Fruit fly (Drosophila melanogaster) whole organism, embryonic: ENCODE data around the gene CG14054.

Experiments
- Ada2b ChIP-seq: fragments of 200-800 bp; sonication (Bioruptor generic); IDR thresholded peaks from 2 replicates; pipeline ENCODE4 v1.3.6; 2022; ENCODE audit warnings: missing biosample characterization, missing genetic modification characterization
- BEAF-32 ChIP-seq: fragments of 200-800 bp; sonication (Bioruptor generic); optimal IDR thresholded peaks from 3 replicates; lab custom pipeline; 2017; ENCODE audit warnings: missing biosample characterization, missing genetic modification characterization, mild to moderate bottlenecking, moderate library complexity, missing genetic modification reagents
- Blimp-1 ChIP-seq: fragments of 200-800 bp; sonication (Bioruptor generic); optimal IDR thresholded peaks from 3 replicates; lab custom pipeline; 2018; ENCODE audit warnings: missing biosample characterization, missing genetic modification characterization, mild to moderate bottlenecking, moderate library complexity, missing genetic modification reagents
- Bteb2 ChIP-seq: fragments of 200-800 bp; sonication (Bioruptor generic); optimal IDR thresholded peaks from 2 replicates; lab custom pipeline; 2016; ENCODE audit warnings: missing biosample characterization, missing genetic modification characterization
- CG10209 ChIP-seq: fragments of 200-800 bp; sonication (Bioruptor generic); optimal IDR thresholded peaks from 3 replicates; lab custom pipeline; 2017; ENCODE audit warnings: missing biosample characterization, mild to moderate bottlenecking, missing genetic modification characterization, missing genetic modification reagents
- CG1024 ChIP-seq: fragments of 200-800 bp; sonication (Bioruptor generic); IDR thresholded peaks from 2 replicates; pipeline ENCODE4 v1.3.6; 2022; ENCODE audit warnings: missing biosample characterization, missing genetic modification characterization
- CG11456 ChIP-seq: fragments of 200-800 bp; sonication (Bioruptor generic); IDR thresholded peaks from 3 replicates; pipeline ENCODE4 v1.3.6; 2022; ENCODE audit warnings: missing biosample characterization, missing genetic modification characterization
- CG12942 ChIP-seq: fragments of 200-800 bp; sonication (Bioruptor generic); optimal IDR thresholded peaks from 3 replicates; lab custom pipeline; 2016; ENCODE audit warnings: missing biosample characterization, missing genetic modification characterization
- CG13775 ChIP-seq: fragments of 200-800 bp; sonication (Bioruptor generic); optimal IDR thresholded peaks from 3 replicates; lab custom pipeline; 2017; ENCODE audit warnings: missing biosample characterization, mild to moderate bottlenecking, missing genetic modification characterization
- CG15011 ChIP-seq: fragments of 200-800 bp; sonication (Bioruptor generic); optimal IDR thresholded peaks from 3 replicates; lab custom pipeline; 2018; ENCODE audit warnings: missing biosample characterization, mild to moderate bottlenecking, missing genetic modification characterization
- CG15514 ChIP-seq: fragments of 200-800 bp; sonication (Bioruptor generic); optimal IDR thresholded peaks from 3 replicates; lab custom pipeline; 2017; ENCODE audit warnings: missing biosample characterization, missing genetic modification characterization, mild to moderate bottlenecking, moderate library complexity, missing genetic modification reagents
- CG17361 ChIP-seq: fragments of 200-800 bp; sonication (Bioruptor generic); IDR thresholded peaks from 3 replicates; pipeline ENCODE4 v1.3.6; 2022; ENCODE audit warnings: missing biosample characterization, missing genetic modification characterization
- CG1792 ChIP-seq: fragments of 200-800 bp; sonication (Bioruptor generic); optimal IDR thresholded peaks from 2 replicates; lab custom pipeline; 2016; ENCODE audit warnings: missing biosample characterization, missing genetic modification characterization
- CG2120 ChIP-seq: fragments of 200-800 bp; sonication (Bioruptor generic); optimal IDR thresholded peaks from 3 replicates; lab custom pipeline; 2016; ENCODE audit warnings: missing biosample characterization, missing genetic modification characterization
- CG2202 ChIP-seq: fragments of 200-800 bp; sonication (Bioruptor generic); optimal IDR thresholded peaks from 2 replicates; lab custom pipeline; 2018; ENCODE audit warnings: missing biosample characterization, mild to moderate bottlenecking, missing genetic modification characterization
- CG32532 ChIP-seq: fragments of 200-800 bp; sonication (Bioruptor generic); IDR thresholded peaks from 2 replicates; pipeline ENCODE4 v1.3.6; 2022; ENCODE audit warnings: missing biosample characterization, missing genetic modification characterization
- CG42726 ChIP-seq: fragments of 200-800 bp; sonication (Bioruptor generic); IDR thresholded peaks from 2 replicates; pipeline ENCODE4 v1.3.6; 2022; ENCODE audit warnings: missing biosample characterization, missing genetic modification characterization; ENCODE audit not compliant: partially characterized antibody
- CG4424 ChIP-seq: fragments of 200-800 bp; sonication (Bioruptor generic); optimal IDR thresholded peaks from 3 replicates; lab custom pipeline; 2016; ENCODE audit warnings: missing biosample characterization, missing genetic modification characterization
- CG4617 ChIP-seq: fragments of 200-800 bp; sonication (Bioruptor generic); optimal IDR thresholded peaks from 3 replicates; lab custom pipeline; 2016; ENCODE audit warnings: missing biosample characterization, missing genetic modification characterization, borderline replicate concordance
- CG8089 ChIP-seq: fragments of 200-800 bp; sonication (Bioruptor generic); optimal IDR thresholded peaks from 3 replicates; lab custom pipeline; 2016; ENCODE audit warnings: missing biosample characterization, missing genetic modification characterization
- CG9876 ChIP-seq: fragments of 200-800 bp; sonication (Bioruptor generic); optimal IDR thresholded peaks from 2 replicates; lab custom pipeline; 2016; ENCODE audit warnings: missing biosample characterization, missing genetic modification characterization
- Drgx ChIP-seq: fragments of 200-800 bp; sonication (Bioruptor generic); IDR thresholded peaks from 2 replicates; pipeline ENCODE4 v1.3.6; 2022; ENCODE audit warnings: missing biosample characterization, missing genetic modification characterization
- ERR ChIP-seq: fragments of 200-800 bp; sonication (Bioruptor generic); optimal IDR thresholded peaks from 2 replicates; lab custom pipeline; 2016; ENCODE audit warnings: missing biosample characterization, missing genetic modification characterization
- Ets65A ChIP-seq: fragments of 200-800 bp; sonication (Bioruptor generic); peaks from one replicate; lab custom pipeline; 2016; ENCODE audit warnings: missing biosample characterization, missing genetic modification characterization
- Gsc ChIP-seq: fragments of 200-800 bp; sonication (Bioruptor generic); IDR thresholded peaks from 2 replicates; pipeline ENCODE4 v1.3.6; 2022; ENCODE audit warnings: missing biosample characterization, missing genetic modification characterization
- HLH3B ChIP-seq: fragments of 200-800 bp; sonication (Bioruptor generic); IDR thresholded peaks from 2 replicates; pipeline ENCODE4 v1.3.6; 2022; ENCODE audit warnings: missing biosample characterization, missing genetic modification characterization
- Oaz ChIP-seq: fragments of 200-800 bp; sonication (Bioruptor generic); IDR thresholded peaks from 2 replicates; pipeline ENCODE4 v1.3.6; 2022; ENCODE audit warnings: missing biosample characterization, missing genetic modification characterization
- Oli ChIP-seq: fragments of 200-800 bp; sonication (Bioruptor generic); optimal IDR thresholded peaks from 2 replicates; lab custom pipeline; 2018; ENCODE audit warnings: missing biosample characterization, mild to moderate bottlenecking, missing genetic modification characterization, moderate library complexity
- Side ChIP-seq: fragments of 200-800 bp; sonication (Bioruptor generic); optimal IDR thresholded peaks from 2 replicates; lab custom pipeline; 2016; ENCODE audit warnings: missing biosample characterization, missing genetic modification characterization
- Sox100B ChIP-seq: fragments of 200-800 bp; sonication (Bioruptor generic); optimal IDR thresholded peaks from 3 replicates; lab custom pipeline; 2018; ENCODE audit warnings: missing biosample characterization, mild to moderate bottlenecking, missing genetic modification characterization
- Sry-β ChIP-seq: fragments of 200-800 bp; sonication (Bioruptor generic); optimal IDR thresholded peaks from 2 replicates; lab custom pipeline; 2018; ENCODE audit warnings: missing biosample characterization, mild to moderate bottlenecking, missing genetic modification characterization, moderate library complexity
- YL-1 ChIP-seq: fragments of 200-800 bp; sonication (Bioruptor generic); optimal IDR thresholded peaks from 3 replicates; lab custom pipeline; 2017; ENCODE audit warnings: missing biosample characterization, mild to moderate bottlenecking, missing genetic modification characterization
- ara ChIP-seq: fragments of 200-800 bp; sonication (Bioruptor generic); IDR thresholded peaks from 2 replicates; pipeline ENCODE4 v1.3.6; 2022; ENCODE audit warnings: missing biosample characterization, missing genetic modification characterization
- cwo ChIP-seq: fragments of 200-800 bp; sonication (Bioruptor generic); optimal IDR thresholded peaks from 3 replicates; lab custom pipeline; 2017; ENCODE audit warnings: missing biosample characterization, missing genetic modification characterization, mild to moderate bottlenecking, moderate library complexity, missing genetic modification reagents
- fd102C ChIP-seq: fragments of 200-800 bp; sonication (Bioruptor generic); optimal IDR thresholded peaks from 2 replicates; lab custom pipeline; 2018; ENCODE audit warnings: missing biosample characterization, mild to moderate bottlenecking, missing genetic modification characterization, moderate library complexity
- fd96Cb ChIP-seq: fragments of 200-800 bp; sonication (Bioruptor generic); optimal IDR thresholded peaks from 2 replicates; lab custom pipeline; 2018; ENCODE audit warnings: missing biosample characterization, mild to moderate bottlenecking, missing genetic modification characterization, moderate library complexity
- fru ChIP-seq: fragments of >200 bp; optimal IDR thresholded peaks from 2 replicates; lab custom pipeline; 2017
- maf-S ChIP-seq: fragments of 200-800 bp; sonication (Bioruptor generic); optimal IDR thresholded peaks from 2 replicates; lab custom pipeline; 2016; ENCODE audit warnings: missing biosample characterization, missing genetic modification characterization
- nmo ChIP-seq: fragments of 200-800 bp; sonication (Bioruptor generic); optimal IDR thresholded peaks from 2 replicates; lab custom pipeline; 2018; ENCODE audit warnings: missing biosample characterization, mild to moderate bottlenecking, missing genetic modification characterization, moderate library complexity
- odd ChIP-seq: fragments of 200-800 bp; sonication (Bioruptor generic); optimal IDR thresholded peaks from 2 replicates; lab custom pipeline; 2017; ENCODE audit warnings: missing biosample characterization, mild to moderate bottlenecking, missing genetic modification characterization
- otp ChIP-seq: fragments of 200-800 bp; sonication (Bioruptor generic); IDR thresholded peaks from 3 replicates; pipeline ENCODE4, ENCODE4 v1.3.6; 2022; ENCODE audit warnings: missing biosample characterization, missing genetic modification characterization
- pb ChIP-seq: fragments of 200-800 bp; sonication (Bioruptor generic); optimal IDR thresholded peaks from 3 replicates; lab custom pipeline; 2016; ENCODE audit warnings: missing biosample characterization, missing genetic modification characterization
- pnt ChIP-seq: fragments of 200-800 bp; sonication (Bioruptor generic); optimal IDR thresholded peaks from 3 replicates; lab custom pipeline; 2016; ENCODE audit warnings: missing biosample characterization, missing genetic modification characterization
- pros ChIP-seq: fragments of 200-800 bp; sonication (Bioruptor generic); optimal IDR thresholded peaks from 3 replicates; lab custom pipeline; 2019; ENCODE audit warnings: missing biosample characterization, mild to moderate bottlenecking, missing genetic modification characterization, moderate library complexity
- psq ChIP-seq: fragments of 200-800 bp; sonication (Bioruptor generic); optimal IDR thresholded peaks from 2 replicates; lab custom pipeline; 2017; ENCODE audit warnings: missing biosample characterization, missing genetic modification characterization
- row ChIP-seq: fragments of 200-800 bp; sonication (Bioruptor generic); IDR thresholded peaks from 3 replicates; pipeline ENCODE4 v1.3.6; 2022; ENCODE audit warnings: missing biosample characterization, missing genetic modification characterization
- sc ChIP-seq, 3 experiments: fragments of >200 bp in 2 of 3; fragments of 200-800 bp in 1 of 3; sonication (Bioruptor generic) in 1 of 3; optimal IDR thresholded peaks; 2 replicates in 2 of 3; 3 replicates in 1 of 3; lab custom pipeline; 2017; ENCODE audit warnings: mild to moderate bottlenecking in 1 of 3, missing biosample characterization in 1 of 3, missing genetic modification characterization in 1 of 3, missing genetic modification reagents in 1 of 3
- sim ChIP-seq: fragments of 200-800 bp; sonication (Bioruptor generic); IDR thresholded peaks from 2 replicates; pipeline ENCODE4 v1.3.6; 2022; ENCODE audit warnings: missing biosample characterization, missing genetic modification characterization
- tio ChIP-seq: fragments of 200-800 bp; sonication (Bioruptor generic); optimal IDR thresholded peaks from 2 replicates; lab custom pipeline; 2017; ENCODE audit warnings: missing biosample characterization, missing genetic modification characterization, inconsistent platforms
- toy ChIP-seq: fragments of 200-800 bp; sonication (Bioruptor generic); IDR thresholded peaks from 2 replicates; pipeline ENCODE4 v1.3.6; 2022; ENCODE audit warnings: missing biosample characterization, missing genetic modification characterization
- unpg ChIP-seq: fragments of 200-800 bp; sonication (Bioruptor generic); optimal IDR thresholded peaks from 3 replicates; lab custom pipeline; 2018; ENCODE audit warnings: missing biosample characterization, mild to moderate bottlenecking, missing genetic modification characterization, moderate library complexity

The CG14054 gene

dm6 chrX:2070708-2071063 lies 4.5 kb upstream of the CG14054 start (continued):
- peak; percentile 30 for TF ChIP-seq fd96Cb (tag; lab: Kevin White, UChicago)
- no peak for TF ChIP-seq YL-1
- TF ChIP-seq pb = peak; percentile 60
- peak; percentile 76 for TF ChIP-seq Ada2b (GFP tag; lab: Robert Waterston, UW)
- peak; percentile 56 for TF ChIP-seq pnt
- TF ChIP-seq otp = 0 out of 3 replicates have a peak, but pooled peaks have one; percentile 52
- peak; percentile 55; the same call in 2 of the 3 replicates for TF ChIP-seq CG17361 (GFP tag; lab: Robert Waterston, UW)
- peak; percentile 39; the same call in 1 of the 2 replicates for TF ChIP-seq CG1024 (GFP tag; lab: Robert Waterston, UW)
- peak; percentile 54 for TF ChIP-seq maf-S (GFP tag; lab: Kevin White, UChicago)
- TF ChIP-seq Drgx (GFP tag; lab: Robert Waterston, UW) = peak; percentile 80
- peak; percentile 40 for TF ChIP-seq Blimp-1 (GFP tag; lab: Kevin White, UChicago)
- peak; percentile 79 for TF ChIP-seq CG32532 (GFP tag; lab: Robert Waterston, UW)
- TF ChIP-seq pros (GFP tag; lab: Kevin White, UChicago) = no peak
- peak; percentile 43 for TF ChIP-seq CG10209 (GFP tag; lab: Kevin White, UChicago)
- TF ChIP-seq odd = no peak
- TF ChIP-seq Oaz (GFP tag; lab: Robert Waterston, UW) = peak; percentile 61
- TF ChIP-seq CG11456 (GFP tag; lab: Robert Waterston, UW) = peak; percentile 65; the same call in 1 of the 3 replicates
- TF ChIP-seq CG4424 (GFP tag; lab: Kevin White, UChicago) = no peak
- TF ChIP-seq row (GFP tag; lab: Robert Waterston, UW) = peak; percentile 92
- peak; percentile 70 for TF ChIP-seq CG2120 (GFP tag; lab: Kevin White, UChicago)
- peak; percentile 50 for TF ChIP-seq CG15514 (GFP tag; lab: Kevin White, UChicago)
- TF ChIP-seq toy (GFP tag; lab: Robert Waterston, UW) = peak; percentile 57; the same call in 1 of the 2 replicates
- peak; percentile 26 for TF ChIP-seq CG13775 (GFP tag; lab: Kevin White, UChicago)
- peak; percentile 76 for TF ChIP-seq Side (GFP tag; lab: Kevin White, UChicago)
- no peak for TF ChIP-seq sc (optimal IDR thresholded peaks at IDR 0.05; lab: Kevin White, UChicago)
- TF ChIP-seq sc (GFP tag; optimal IDR thresholded peaks at IDR 0.05; lab: Kevin White, UChicago) = no peak
- no peak for TF ChIP-seq CG2202 (tag; lab: Kevin White, UChicago)
- peak; percentile 16 for TF ChIP-seq CG9876 (GFP tag; lab: Kevin White, UChicago)
- peak; percentile 41 for TF ChIP-seq Oli (tag; lab: Kevin White, UChicago)
- TF ChIP-seq CG42726 (GFP tag; lab: Robert Waterston, UW) = no peak
- TF ChIP-seq Sox100B (GFP tag; lab: Kevin White, UChicago) = no peak
- peak; percentile 52 for TF ChIP-seq nmo (GFP tag; lab: Kevin White, UChicago)
- no peak for TF ChIP-seq psq (GFP tag; lab: Kevin White, UChicago)
- TF ChIP-seq ERR (GFP tag; lab: Kevin White, UChicago) = peak; percentile 9
- no peak for TF ChIP-seq fru
- TF ChIP-seq CG4617 (GFP tag; lab: Kevin White, UChicago) = no peak
- no peak for TF ChIP-seq tio
- no peak for TF ChIP-seq Bteb2
- TF ChIP-seq BEAF-32 (GFP tag; lab: Kevin White, UChicago) = no peak
- peak; percentile 52 for TF ChIP-seq CG12942 (GFP tag; lab: Kevin White, UChicago)
- no peak for TF ChIP-seq fd102C (GFP tag; lab: Kevin White, UChicago)
- TF ChIP-seq unpg (GFP tag; lab: Kevin White, UChicago) = peak; percentile 55
- no peak for TF ChIP-seq ara (GFP tag; lab: Robert Waterston, UW)
- 0 out of 2 replicates have a peak, but pooled peaks have one; percentile 38 for TF ChIP-seq Gsc
- TF ChIP-seq Ets65A (GFP tag; lab: Kevin White, UChicago) = peak; percentile 92
- peak; percentile 71 for TF ChIP-seq HLH3B (GFP tag; lab: Robert Waterston, UW)
- TF ChIP-seq CG8089 (GFP tag; lab: Kevin White, UChicago) = peak; percentile 25
- TF ChIP-seq sim (GFP tag; lab: Robert Waterston, UW) = no peak
- peak; percentile 25 for TF ChIP-seq CG1792 (GFP tag; lab: Kevin White, UChicago)
- TF ChIP-seq cwo (GFP tag; lab: Kevin White, UChicago) = peak; percentile 65
- no peak for TF ChIP-seq Sry-β (GFP tag; lab: Kevin White, UChicago)
- TF ChIP-seq CG15011 (GFP tag; lab: Kevin White, UChicago) = no peak
